Fruit fly (Drosophila melanogaster): ENCODE data around the gene CG33725.
A peak's percentile ranks its signal among the peaks of the same experiment; 100 is the strongest.

Gene CG33725

dm6 chr3L:12456916-12457662 is 25.3 kb upstream of the CG33725 start (continued):
- TF ChIP-seq CG10147 (GFP tag; optimal IDR thresholded peaks at IDR 0.05): no peak
- TF ChIP-seq grn (GFP tag; optimal IDR thresholded peaks at IDR 0.05): no peak
- no peak for TF ChIP-seq CG12769 (tag; optimal IDR thresholded peaks at IDR 0.05)
- TF ChIP-seq twi (tag; optimal IDR thresholded peaks at IDR 0.05): peak; percentile 74
- TF ChIP-seq Blimp-1 (GFP tag; optimal IDR thresholded peaks at IDR 0.05): peak; percentile 88
- peak; percentile 84 for TF ChIP-seq unpg (GFP tag; optimal IDR thresholded peaks at IDR 0.05)
- no peak for TF ChIP-seq seq (GFP tag; IDR thresholded peaks at IDR 0.05)
- TF ChIP-seq pros (GFP tag; optimal IDR thresholded peaks at IDR 0.05): no peak
- TF ChIP-seq Hr78 (GFP tag; optimal IDR thresholded peaks at IDR 0.05): peak in 1 of 2 experiments; percentile 74
- TF ChIP-seq phol (tag; optimal IDR thresholded peaks at IDR 0.05): peak; percentile 94
- TF ChIP-seq lilli (GFP tag; optimal IDR thresholded peaks at IDR 0.05): peak; percentile 53
- peak; percentile 85 for TF ChIP-seq tio (GFP tag; optimal IDR thresholded peaks at IDR 0.05)
- TF ChIP-seq otp (GFP tag; IDR thresholded peaks at IDR 0.05): 0 out of 3 replicates have a peak, but pooled peaks have one; percentile 37
- peak; percentile 54 for TF ChIP-seq CG17802 (tag; optimal IDR thresholded peaks at IDR 0.05)
- TF ChIP-seq Bdp1 (GFP tag; optimal IDR thresholded peaks at IDR 0.05): peak; percentile 26
- no peak for TF ChIP-seq CG43689 (GFP tag; IDR thresholded peaks at IDR 0.05)
- peak; percentile 36 for TF ChIP-seq Side (GFP tag; optimal IDR thresholded peaks at IDR 0.05)
- no peak for TF ChIP-seq wdn (GFP tag; IDR thresholded peaks at IDR 0.05)
- peak; percentile 94 for TF ChIP-seq nmo (GFP tag; optimal IDR thresholded peaks at IDR 0.05)
- TF ChIP-seq ro (GFP tag; IDR thresholded peaks at IDR 0.05): no peak
- TF ChIP-seq Mes4 (GFP tag; optimal IDR thresholded peaks at IDR 0.05): peak; percentile 39
- TF ChIP-seq scrt (GFP tag; optimal IDR thresholded peaks at IDR 0.05): peak; percentile 51
- TF ChIP-seq dysf (GFP tag; IDR thresholded peaks at IDR 0.05): peak; percentile 73
- no peak for TF ChIP-seq pan (optimal IDR thresholded peaks at IDR 0.05)
- TF ChIP-seq pan (GFP tag; optimal IDR thresholded peaks at IDR 0.05 in 1 of 2, IDR thresholded peaks at IDR 0.05 in 1 of 2): no peak
- TF ChIP-seq tgo (GFP tag; IDR thresholded peaks at IDR 0.05): peak; percentile 70
- TF ChIP-seq gem (tag; optimal IDR thresholded peaks at IDR 0.05): peak; percentile 94
- TF ChIP-seq pfk (GFP tag; optimal IDR thresholded peaks at IDR 0.05): no peak
- no peak for TF ChIP-seq jigr1 (GFP tag; IDR thresholded peaks at IDR 0.05)
- peak; percentile 44; the same call in 1 of the 2 replicates for TF ChIP-seq ap (GFP tag; IDR thresholded peaks at IDR 0.05)
- no peak for TF ChIP-seq CG11085 (GFP tag; IDR thresholded peaks at IDR 0.05)
- TF ChIP-seq B-H1 (GFP tag; IDR thresholded peaks at IDR 0.05): no peak
- TF ChIP-seq Hr39 (optimal IDR thresholded peaks at IDR 0.05): no peak
- TF ChIP-seq CG15269 (tag; optimal IDR thresholded peaks at IDR 0.05): peak; percentile 76
- TF ChIP-seq CG42726 (GFP tag; IDR thresholded peaks at IDR 0.05; ENCODE audit: partially characterized antibody): no peak
- no peak for TF ChIP-seq yki (optimal IDR thresholded peaks at IDR 0.05)
- peak; percentile 49 for TF ChIP-seq Bteb2 (GFP tag; optimal IDR thresholded peaks at IDR 0.05)
- TF ChIP-seq lab (GFP tag; optimal IDR thresholded peaks at IDR 0.05): peak; percentile 48
- peak; percentile 64 for TF ChIP-seq CG4404 (GFP tag; IDR thresholded peaks at IDR 0.05)
- TF ChIP-seq eyg (GFP tag; optimal IDR thresholded peaks at IDR 0.05): peak; percentile 37
- peak in 1 of 3 experiments; percentile 85 for TF ChIP-seq Stat92E (GFP tag; optimal IDR thresholded peaks at IDR 0.05)
- no peak for TF ChIP-seq Gsc (GFP tag; IDR thresholded peaks at IDR 0.05)
- no peak; the same call in 2 of the 3 replicates for TF ChIP-seq CG3726 (GFP tag; IDR thresholded peaks at IDR 0.05)
- TF ChIP-seq CG31365 (tag; optimal IDR thresholded peaks at IDR 0.05): no peak
- no peak for TF ChIP-seq MBD-R2 (GFP tag; IDR thresholded peaks at IDR 0.05)
- no peak for TF ChIP-seq br (optimal IDR thresholded peaks at IDR 0.05)
- TF ChIP-seq sna (GFP tag; IDR thresholded peaks at IDR 0.05; ENCODE audit: partially characterized antibody): no peak
- TF ChIP-seq Rx (GFP tag; IDR thresholded peaks at IDR 0.05): no peak
- TF ChIP-seq Hmr (GFP tag; optimal IDR thresholded peaks at IDR 0.05): peak; percentile 23
- no peak for TF ChIP-seq CG9876 (GFP tag; optimal IDR thresholded peaks at IDR 0.05)
